Fruit fly (Drosophila melanogaster): ENCODE measurements around the gene CG6983.
A peak's percentile ranks its signal among the peaks of the same experiment; 100 is the strongest.

dm6 chr3L:8455015-8455908 is 6.1 kb upstream of the CG6983 start:
- TF ChIP-seq cic (GFP tag; optimal IDR thresholded peaks at IDR 0.05) (peak; percentile 17), CG5204 (GFP tag; optimal IDR thresholded peaks at IDR 0.05) (peak; percentile 63), tj (GFP tag; optimal IDR thresholded peaks at IDR 0.05) (peak; percentile 53), toe (GFP tag; optimal IDR thresholded peaks at IDR 0.05) (peak; percentile 48), ovo (GFP tag; optimal IDR thresholded peaks at IDR 0.05) (no peak), Crg-1 (GFP tag; optimal IDR thresholded peaks at IDR 0.05) (peak; percentile 32), Hr96 (GFP tag; optimal IDR thresholded peaks at IDR 0.05) (peak; percentile 53), CG7101 (tag; optimal IDR thresholded peaks at IDR 0.05) (peak; percentile 74), CG33017 (tag; optimal IDR thresholded peaks at IDR 0.05) (peak; percentile 77), CG14711 (tag; optimal IDR thresholded peaks at IDR 0.05) (peak; percentile 70), CG7045 (GFP tag; optimal IDR thresholded peaks at IDR 0.05) (peak; percentile 77)

All from whole organism, adult.